Worm (Caenorhabditis elegans): ENCODE data around the gene ZK1307.9.

Gene ZK1307.9

DNA sequence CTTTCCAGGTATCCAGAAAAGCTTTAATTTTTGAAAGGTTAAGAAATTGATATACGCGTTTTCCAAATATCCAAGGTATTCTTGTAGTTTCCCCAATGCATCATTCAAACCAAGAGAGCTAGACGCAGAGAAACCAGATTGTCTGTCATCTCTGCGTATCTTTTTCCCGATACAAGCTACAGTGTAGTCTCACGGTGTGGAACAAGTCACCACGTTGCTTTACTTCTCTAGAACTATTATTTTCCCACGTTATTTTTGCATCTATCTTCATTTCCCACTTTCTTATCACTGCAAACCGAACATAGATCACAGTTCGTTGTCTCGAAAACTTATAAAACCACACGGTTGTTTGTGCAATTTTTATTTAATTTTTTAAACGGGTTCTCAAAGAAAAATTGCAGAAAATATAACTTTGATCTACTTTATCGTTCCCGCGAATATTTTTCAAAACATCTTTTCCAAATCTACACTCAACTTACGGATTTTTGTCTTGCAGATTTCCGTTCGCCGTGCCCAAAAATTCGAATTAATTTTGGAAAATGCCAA lies 7.0 kb downstream of the ZK1307.9 start, which contains the start of gene gstk-1 (continued):
- TF ChIP-seq D1046.2 (GFP tag; IDR thresholded peaks at IDR 0.05) (no peak), lsy-2 (tag; optimal IDR thresholded peaks at IDR 0.05) (no peak), ZK337.2 (GFP tag; IDR thresholded peaks at IDR 0.05) (no peak), F49E8.2 (tag; optimal IDR thresholded peaks at IDR 0.05; ENCODE audit: borderline replicate concordance) (no peak), tra-1 (GFP tag; IDR thresholded peaks at IDR 0.05) (no peak), dmd-6 (GFP tag; IDR thresholded peaks at IDR 0.05) (peak; percentile 90), nhr-10 (tag; optimal IDR thresholded peaks at IDR 0.05) (no peak), unc-62 (GFP tag; optimal IDR thresholded peaks at IDR 0.05 in 1 of 2) (peak in 1 of 2 experiments; percentile 3), unc-62 (tag; optimal IDR thresholded peaks at IDR 0.05) (no peak), ceh-20 (GFP tag; IDR thresholded peaks at IDR 0.05) (peak; percentile 47; the same call in 1 of the 2 replicates), mdl-1 (tag; optimal IDR thresholded peaks at IDR 0.05) (peak in 1 of 2 experiments; percentile 60), spr-3 (GFP tag; optimal IDR thresholded peaks at IDR 0.05) (no peak), Y48G9A.11 (GFP tag; IDR thresholded peaks at IDR 0.05) (no peak), snpc-1.2 (GFP tag; IDR thresholded peaks at IDR 0.05) (no peak), aha-1 (tag) (peak; percentile 2), skn-1 (tag; optimal IDR thresholded peaks at IDR 0.05) (no peak), madf-5 (GFP tag; IDR thresholded peaks at IDR 0.05) (no peak), fos-1 (tag; optimal IDR thresholded peaks at IDR 0.05) (no peak), T20F7.1 (GFP tag; optimal IDR thresholded peaks at IDR 0.05) (peak; percentile 16), nhr-48 (tag; optimal IDR thresholded peaks at IDR 0.05) (peak; percentile 67), mxl-2 (GFP tag; conservative IDR thresholded peaks at IDR 0.05) (no peak), duxl-1 (tag; optimal IDR thresholded peaks at IDR 0.05; ENCODE audit: poor library complexity) (no peak), hlh-11 (tag; optimal IDR thresholded peaks at IDR 0.05) (peak; percentile 68), ZK546.5 (tag; optimal IDR thresholded peaks at IDR 0.05) (no peak), lin-13 (GFP tag; optimal IDR thresholded peaks at IDR 0.05) (peak; percentile 84), mep-1 (tag; optimal IDR thresholded peaks at IDR 0.05) (peak; percentile 30), snpc-4 (tag; optimal IDR thresholded peaks at IDR 0.05) (no peak), gei-8 (GFP tag; optimal IDR thresholded peaks at IDR 0.05) (no peak), dve-1 (tag; optimal IDR thresholded peaks at IDR 0.05; ENCODE audit: insufficient read depth) (peak; percentile 58), pha-4 (GFP tag; IDR thresholded peaks at IDR 0.05) (no peak), pha-4 (tag; optimal IDR thresholded peaks at IDR 0.05) (no peak), nhr-25 (tag; optimal IDR thresholded peaks at IDR 0.05; ENCODE audit: borderline replicate concordance, insufficient read depth) (no peak), mxl-3 (GFP tag; optimal IDR thresholded peaks at IDR 0.05) (peak; percentile 98)

DNA sequence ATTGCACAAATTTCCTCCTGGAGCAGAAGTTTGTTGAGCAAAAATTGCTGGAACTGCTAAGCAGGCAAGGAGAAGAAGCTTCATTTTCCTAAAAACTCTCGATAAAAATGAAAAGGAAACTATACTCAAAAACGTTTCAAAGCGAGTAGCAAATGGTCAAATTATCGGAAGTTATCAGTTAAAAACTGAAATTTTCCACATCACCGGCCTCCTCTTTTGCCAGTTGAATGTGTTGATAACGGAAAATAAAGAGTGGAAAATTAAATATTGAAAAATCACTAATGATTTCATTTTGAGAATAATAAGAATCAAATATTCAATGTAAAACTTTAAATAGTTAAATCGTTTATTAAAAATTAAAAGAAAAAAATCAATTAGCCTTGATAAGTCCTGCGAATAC lies 9.6 kb downstream of the ZK1307.9 start, which contains the start of gene ZK1320.2:
ZK1320.2 (minus strand) TSS at position 88 of the 400 bp plus-strand sequence.
- TF ChIP-seq dmd-6 (GFP tag; IDR thresholded peaks at IDR 0.05), result peak; percentile 48; the same call in 1 of the 2 replicates
- no peak for TF ChIP-seq lin-15B (tag; optimal IDR thresholded peaks at IDR 0.05)
- TF ChIP-seq nhr-28 (tag; optimal IDR thresholded peaks at IDR 0.05), result peak; percentile 55
- TF ChIP-seq dpl-1 (GFP tag; optimal IDR thresholded peaks at IDR 0.05), result no peak
- peak; percentile 69 for TF ChIP-seq pqm-1 (tag; optimal IDR thresholded peaks at IDR 0.05)
- TF ChIP-seq egl-43 (GFP tag; IDR thresholded peaks at IDR 0.05), result no peak
- TF ChIP-seq dve-1 (tag; optimal IDR thresholded peaks at IDR 0.05; ENCODE audit: insufficient read depth), result peak; percentile 17
- TF ChIP-seq fos-1 (tag; optimal IDR thresholded peaks at IDR 0.05), result no peak
- no peak for TF ChIP-seq daf-16 (GFP tag; optimal IDR thresholded peaks at IDR 0.05)
- TF ChIP-seq daf-16 (tag; optimal IDR thresholded peaks at IDR 0.05), result peak; percentile 43
